Worm (Caenorhabditis elegans) whole organism, L3 larva: ENCODE results near the gene C06C6.8.

ENCODE experiments used
- ZK546.5 ChIP-seq: sonication (generic microtip); optimal IDR thresholded peaks from 2 replicates; lab custom pipeline; 2017; ENCODE audit warnings: missing biosample characterization, missing genetic modification characterization
- aly-2 ChIP-seq: fragments of 150-350 bp; optimal IDR thresholded peaks from 2 replicates; lab custom pipeline; 2014; ENCODE audit warnings: missing biosample characterization, missing genetic modification characterization
- ama-1 ChIP-seq: fragments of 150-350 bp; optimal IDR thresholded peaks from 2 replicates; lab custom pipeline; 2018
- ceh-16 ChIP-seq: sonication (generic microtip); optimal IDR thresholded peaks from 2 replicates; lab custom pipeline; 2017; ENCODE audit warnings: missing biosample characterization, missing genetic modification characterization
- ceh-28 ChIP-seq: fragments of 150-350 bp; optimal IDR thresholded peaks from 2 replicates; lab custom pipeline; 2014; ENCODE audit warnings: missing biosample characterization, missing genetic modification reagents, missing genetic modification characterization
- ceh-9 ChIP-seq: sonication (generic microtip); optimal IDR thresholded peaks from 2 replicates; lab custom pipeline; 2018; ENCODE audit warnings: missing biosample characterization, missing genetic modification characterization
- egl-5 ChIP-seq: fragments of 150-350 bp; optimal IDR thresholded peaks from 2 replicates; lab custom pipeline; 2017; ENCODE audit warnings: missing biosample characterization, missing genetic modification reagents, missing genetic modification characterization, inconsistent platforms
- elt-1 ChIP-seq: fragments of 150-350 bp; optimal IDR thresholded peaks from 2 replicates; lab custom pipeline; 2014; ENCODE audit warnings: missing biosample characterization, missing genetic modification characterization
- elt-3 ChIP-seq, 3 experiments: fragments of 150-350 bp in 1 of 3; sonication (generic microtip) in 2 of 3; optimal IDR thresholded peaks; 2 replicates in 2 of 3; 4 replicates in 1 of 3; lab custom pipeline; 2014 to 2017; ENCODE audit warnings: missing biosample characterization in 3 of 3, missing genetic modification characterization in 3 of 3
- fkh-10 ChIP-seq: sonication (generic microtip); optimal IDR thresholded peaks from 2 replicates; lab custom pipeline; 2017; ENCODE audit warnings: missing biosample characterization, missing genetic modification reagents, missing genetic modification characterization
- fkh-2 ChIP-seq: fragments of 150-350 bp; optimal IDR thresholded peaks from 2 replicates; lab custom pipeline; 2014; ENCODE audit warnings: missing biosample characterization, missing genetic modification reagents, missing genetic modification characterization
- fos-1 ChIP-seq: fragments of 150-350 bp; optimal IDR thresholded peaks from 2 replicates; lab custom pipeline; 2014; ENCODE audit warnings: missing biosample characterization, missing genetic modification characterization
- lin-15B ChIP-seq: fragments of 150-350 bp; optimal IDR thresholded peaks from 2 replicates; lab custom pipeline; 2014; ENCODE audit warnings: missing biosample characterization, missing genetic modification characterization
- lin-39 ChIP-seq: fragments of 150-350 bp; optimal IDR thresholded peaks from 2 replicates; lab custom pipeline; 2018; ENCODE audit warnings: missing biosample characterization, missing genetic modification reagents, missing genetic modification characterization
- mdl-1 ChIP-seq: fragments of 150-350 bp; optimal IDR thresholded peaks from 2 replicates; lab custom pipeline; 2014; ENCODE audit warnings: missing biosample characterization, missing genetic modification characterization
- nhr-11 ChIP-seq: fragments of 150-350 bp; optimal IDR thresholded peaks from 2 replicates; lab custom pipeline; 2014; ENCODE audit warnings: missing biosample characterization, missing genetic modification characterization
- nhr-12 ChIP-seq: fragments of 150-350 bp; optimal IDR thresholded peaks from 2 replicates; lab custom pipeline; 2014; ENCODE audit warnings: missing biosample characterization, missing genetic modification characterization
- nhr-23 ChIP-seq: fragments of 150-350 bp; optimal IDR thresholded peaks from 2 replicates; lab custom pipeline; 2014; ENCODE audit warnings: missing biosample characterization, missing genetic modification reagents, missing genetic modification characterization
- nhr-237 ChIP-seq: fragments of 150-350 bp; optimal IDR thresholded peaks from 2 replicates; lab custom pipeline; 2014; ENCODE audit warnings: missing biosample characterization, missing genetic modification characterization
- nhr-28 ChIP-seq: fragments of 150-350 bp; optimal IDR thresholded peaks from 2 replicates; lab custom pipeline; 2014; ENCODE audit warnings: missing biosample characterization, missing genetic modification characterization
- nhr-43 ChIP-seq: sonication (generic microtip); optimal IDR thresholded peaks from 2 replicates; lab custom pipeline; 2016; ENCODE audit warnings: mild to moderate bottlenecking, missing genetic modification characterization, missing compliant biosample characterization; ENCODE audit not compliant: poor library complexity, severe bottlenecking
- nhr-67 ChIP-seq: fragments of 150-350 bp; optimal IDR thresholded peaks from 2 replicates; lab custom pipeline; 2014; ENCODE audit warnings: missing biosample characterization, missing genetic modification characterization
- nhr-76 ChIP-seq: fragments of 150-350 bp; sonication (generic microtip); optimal IDR thresholded peaks from 5 replicates; lab custom pipeline; 2014; ENCODE audit warnings: missing biosample characterization, missing genetic modification characterization
- nhr-77 ChIP-seq: fragments of 150-350 bp; optimal IDR thresholded peaks from 2 replicates; lab custom pipeline; 2014; ENCODE audit warnings: missing biosample characterization, missing genetic modification characterization
- pha-4 ChIP-seq: fragments of 150-350 bp; optimal IDR thresholded peaks from 2 replicates; lab custom pipeline; 2014; ENCODE audit warnings: missing biosample characterization, missing genetic modification reagents, missing genetic modification characterization
- pqm-1 ChIP-seq: fragments of 150-350 bp; optimal IDR thresholded peaks from 2 replicates; lab custom pipeline; 2017; ENCODE audit warnings: missing biosample characterization, missing genetic modification characterization, inconsistent platforms
- sea-2 ChIP-seq: fragments of 150-350 bp; sonication (generic microtip); optimal IDR thresholded peaks from 4 replicates; lab custom pipeline; 2014; ENCODE audit warnings: missing biosample characterization, missing genetic modification reagents, missing genetic modification characterization
- snpc-4 ChIP-seq: fragments of 150-350 bp; optimal IDR thresholded peaks from 2 replicates; lab custom pipeline; 2014; ENCODE audit warnings: missing biosample characterization, missing genetic modification characterization
- tbx-2 ChIP-seq: sonication (generic microtip); optimal IDR thresholded peaks from 2 replicates; lab custom pipeline; 2016; ENCODE audit warnings: mild to moderate bottlenecking, missing genetic modification characterization, missing compliant biosample characterization
- unc-39 ChIP-seq: sonication (generic microtip); optimal IDR thresholded peaks from 4 replicates; lab custom pipeline; 2017; ENCODE audit warnings: missing biosample characterization, missing genetic modification characterization
- unc-62 ChIP-seq: fragments of 150-350 bp; sonication (generic microtip); optimal IDR thresholded peaks from 4 replicates; lab custom pipeline; 2014; ENCODE audit warnings: missing biosample characterization, missing genetic modification reagents, missing genetic modification characterization
- zag-1 ChIP-seq: fragments of 150-350 bp; optimal IDR thresholded peaks from 2 replicates; lab custom pipeline; 2014; ENCODE audit warnings: missing biosample characterization, missing genetic modification characterization
- ztf-4 ChIP-seq: fragments of 150-350 bp; optimal IDR thresholded peaks from 2 replicates; lab custom pipeline; 2014; ENCODE audit warnings: missing biosample characterization, missing genetic modification characterization

Gene C06C6.8

DNA sequence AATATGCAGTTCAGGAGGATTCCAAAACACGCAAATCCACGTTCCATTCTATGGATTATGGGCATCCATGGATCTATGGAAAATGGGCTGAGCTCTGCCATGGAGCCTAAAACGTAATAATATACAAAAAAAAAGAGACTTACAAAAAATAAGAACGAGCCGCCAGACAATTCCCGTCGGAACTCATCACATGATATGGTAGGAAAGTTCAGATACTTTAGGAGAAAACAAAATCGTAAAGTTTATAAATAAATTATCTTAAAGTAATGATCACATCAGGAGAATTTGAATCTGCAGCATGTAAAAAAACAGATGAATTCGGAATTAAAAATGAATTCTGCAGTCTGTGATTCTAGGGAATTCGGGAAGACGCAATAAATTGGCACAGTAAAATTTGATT is 18.7 kb downstream of the C06C6.8 start, which contains the start of gene str-232:
Gene str-232, minus strand, starts transcription at position 101 of the 400 bp plus-strand sequence.
- TF ChIP-seq ZK546.5 (no peak), nhr-12 (tag; lab: Kevin White, UChicago) (no peak), ama-1 (lab: Kevin White, UChicago) (no peak), nhr-11 (tag; lab: Kevin White, UChicago) (no peak), nhr-237 (no peak), fkh-2 (tag; lab: Kevin White, UChicago) (no peak), sea-2 (GFP tag; lab: Kevin White, UChicago) (no peak), ceh-9 (tag; lab: Kevin White, UChicago) (no peak)

DNA sequence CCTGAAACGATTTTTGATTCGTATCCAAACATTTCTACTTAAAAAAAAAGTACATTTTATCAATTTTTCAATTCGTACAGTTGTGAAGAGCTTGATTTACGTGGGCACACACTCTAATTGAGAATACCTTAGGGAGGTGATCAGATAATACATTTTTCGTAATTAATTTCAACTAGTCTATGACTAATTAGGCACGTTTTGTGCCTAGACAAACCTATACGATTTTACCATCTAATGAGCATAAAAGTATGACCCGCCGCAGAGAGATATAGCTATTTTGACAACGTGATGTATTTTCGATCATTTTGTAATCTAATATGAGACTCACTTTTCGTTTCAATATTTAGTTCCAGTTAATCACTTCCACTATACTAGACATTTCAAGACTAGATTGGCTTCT is 20.0 kb downstream of the C06C6.8 start:
- no peak for TF ChIP-seq elt-1 (tag; lab: Kevin White, UChicago)
- no peak for TF ChIP-seq fos-1 (tag; lab: Kevin White, UChicago)

DNA sequence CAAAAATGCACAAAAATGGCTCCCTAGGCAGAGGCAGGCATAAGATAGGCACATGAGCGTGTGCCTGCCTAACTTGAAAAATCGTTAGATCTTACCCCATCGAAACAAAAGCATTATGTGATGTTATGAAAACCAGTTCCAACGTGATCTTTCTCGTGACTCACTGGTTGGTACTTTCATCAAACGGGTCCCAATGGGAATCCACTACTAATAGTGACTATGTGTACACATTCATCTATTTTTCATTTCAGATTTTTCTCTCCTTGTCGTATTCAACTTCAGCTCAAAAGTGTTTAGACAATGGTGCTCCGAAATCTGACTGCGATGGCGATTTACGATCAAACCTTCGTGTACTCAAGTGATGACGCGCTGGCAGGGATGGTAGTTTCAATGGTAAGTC is 20.7 kb downstream of the C06C6.8 start, which contains the start of gene srx-43:
Gene srx-43, plus strand, starts transcription at position 301 of the 400 bp plus-strand sequence.
- TF ChIP-seq elt-3 (tag; optimal IDR thresholded peaks at IDR 0.05; lab: Kevin White, UChicago) (no peak), unc-62 (no peak), pqm-1 (tag; lab: Kevin White, UChicago) (no peak), ceh-16 (tag; lab: Kevin White, UChicago) (no peak), fkh-10 (GFP tag; lab: Kevin White, UChicago) (no peak), ceh-28 (tag; lab: Kevin White, UChicago) (no peak), nhr-28 (no peak)

DNA sequence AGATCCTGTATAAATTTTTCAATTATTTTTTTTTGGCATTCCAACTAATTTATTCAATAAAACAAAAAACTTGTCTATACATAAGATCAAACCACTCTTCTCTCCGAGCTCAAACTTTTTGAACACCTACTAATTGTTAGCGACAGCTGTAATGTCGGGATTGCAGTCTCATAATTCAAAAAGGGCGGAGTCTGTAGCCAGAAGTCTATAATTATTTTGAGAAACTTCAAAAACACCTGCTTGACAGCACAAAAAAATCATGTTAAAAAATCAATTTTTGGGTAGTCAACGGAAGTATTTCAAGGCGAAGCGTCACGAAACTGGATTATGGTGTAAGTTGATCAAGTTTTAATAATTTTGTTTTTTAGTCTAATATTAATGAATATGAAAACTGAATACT is 23.1 kb downstream of the C06C6.8 start, which contains the start of gene srx-44:
Gene srx-44, plus strand, starts transcription at position 301 of the 400 bp plus-strand sequence.
- no peak for TF ChIP-seq elt-1 (tag; lab: Kevin White, UChicago)
- no peak for TF ChIP-seq fkh-10 (GFP tag; lab: Kevin White, UChicago)
- TF ChIP-seq nhr-77: no peak
- TF ChIP-seq ztf-4 (tag; lab: Kevin White, UChicago): no peak
- TF ChIP-seq pha-4 (tag; lab: Kevin White, UChicago): no peak
- TF ChIP-seq lin-15B (tag; lab: Kevin White, UChicago): no peak
- TF ChIP-seq nhr-76 (tag; lab: Kevin White, UChicago): no peak
- no peak for TF ChIP-seq sea-2 (GFP tag; lab: Kevin White, UChicago)
- TF ChIP-seq unc-39 (tag; lab: Kevin White, UChicago): no peak
- no peak for TF ChIP-seq unc-62
- no peak for TF ChIP-seq snpc-4
- no peak for TF ChIP-seq nhr-67 (tag; lab: Kevin White, UChicago)

DNA sequence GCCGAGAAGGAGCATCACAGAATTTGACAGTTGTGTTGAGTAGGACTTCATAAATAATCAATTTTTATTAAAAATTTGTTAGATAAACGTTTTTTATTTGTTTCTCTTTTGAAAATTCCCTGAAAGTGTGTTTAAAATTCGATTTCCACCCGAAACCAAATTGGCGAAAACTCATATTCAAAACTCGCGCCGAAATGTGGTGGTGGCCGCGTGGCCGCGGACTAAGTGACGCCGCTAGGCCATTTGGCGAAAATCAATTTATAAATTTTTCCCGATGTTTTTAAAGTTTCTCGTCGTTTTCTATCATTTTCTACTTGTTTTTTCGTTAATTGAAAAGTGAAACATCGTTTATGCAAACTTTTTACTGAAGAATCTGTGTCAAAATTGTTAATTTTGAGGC is 25.7 kb downstream of the C06C6.8 start:
- TF ChIP-seq nhr-23 (tag; lab: Kevin White, UChicago) (peak; percentile 6), fkh-10 (GFP tag; lab: Kevin White, UChicago) (no peak), nhr-43 (tag; lab: Kevin White, UChicago) (peak; percentile 57), lin-39 (tag; lab: Kevin White, UChicago) (peak; percentile 0)

DNA sequence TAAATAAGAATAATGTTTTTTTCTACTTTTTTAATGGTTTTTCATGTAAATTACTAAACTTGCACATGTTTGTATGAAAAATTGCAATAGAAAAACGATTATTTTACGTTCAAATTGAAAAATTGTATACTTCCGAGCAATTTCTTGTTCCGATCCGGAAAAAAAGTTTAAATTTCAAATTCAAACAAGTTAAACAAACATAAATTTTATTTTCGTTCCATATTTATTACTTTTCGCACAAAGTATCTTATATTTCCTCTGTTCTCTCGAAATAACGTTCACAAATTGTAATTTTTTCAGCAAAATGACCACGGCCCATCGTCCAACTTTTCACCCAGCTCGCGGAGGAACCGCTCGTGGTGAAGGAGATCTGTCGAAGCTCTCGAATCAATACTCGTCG is 26.1 kb downstream of the C06C6.8 start, which contains the start of gene cwc-15:
Gene cwc-15, plus strand, starts transcription at position 301 of the 400 bp plus-strand sequence.
- TF ChIP-seq ama-1 (lab: Kevin White, UChicago): no peak
- no peak for TF ChIP-seq nhr-43 (tag; lab: Kevin White, UChicago)
- TF ChIP-seq unc-39 (tag; lab: Kevin White, UChicago): no peak
- no peak for TF ChIP-seq zag-1
- TF ChIP-seq snpc-4: no peak
- TF ChIP-seq unc-62: no peak
- TF ChIP-seq tbx-2: no peak
- no peak for TF ChIP-seq egl-5 (tag; lab: Kevin White, UChicago)
- TF ChIP-seq aly-2 (tag; lab: Kevin White, UChicago): no peak
- no peak for TF ChIP-seq nhr-67 (tag; lab: Kevin White, UChicago)
- TF ChIP-seq mdl-1 (tag; lab: Kevin White, UChicago): no peak
- no peak for TF ChIP-seq lin-15B (tag; lab: Kevin White, UChicago)
- TF ChIP-seq nhr-23 (tag; lab: Kevin White, UChicago): no peak
- TF ChIP-seq ceh-28 (tag; lab: Kevin White, UChicago): no peak
- TF ChIP-seq nhr-77: no peak
- TF ChIP-seq, all 47 proteins: peak for 0
